Fruit fly (Drosophila melanogaster) whole organism, embryonic: ENCODE results near the gene CG15515.
A peak's percentile ranks its signal among the peaks of the same experiment; 100 is the strongest.

Experiments
- Adf1 ChIP-seq: fragments of 200-800 bp; sonication (Bioruptor generic); IDR thresholded peaks from 2 replicates; pipeline ENCODE4 v1.3.6; 2022; ENCODE audit warnings: missing biosample characterization, missing genetic modification characterization
- CG10147 ChIP-seq: fragments of 200-800 bp; sonication (Bioruptor generic); optimal IDR thresholded peaks from 2 replicates; lab custom pipeline; 2019; ENCODE audit warnings: missing biosample characterization, mild to moderate bottlenecking, missing genetic modification characterization, moderate library complexity
- CG10274 ChIP-seq: fragments of 200-800 bp; sonication (Bioruptor generic); optimal IDR thresholded peaks from 3 replicates; lab custom pipeline; 2017; ENCODE audit warnings: missing biosample characterization, mild to moderate bottlenecking, missing genetic modification characterization
- CG11695 ChIP-seq: fragments of 200-800 bp; sonication (Bioruptor generic); IDR thresholded peaks from 3 replicates; pipeline ENCODE4 v1.3.6; 2022; ENCODE audit warnings: missing biosample characterization, missing genetic modification characterization
- CG11723 ChIP-seq: fragments of 200-800 bp; sonication (Bioruptor generic); optimal IDR thresholded peaks from 2 replicates; lab custom pipeline; 2017; ENCODE audit warnings: missing biosample characterization, mild to moderate bottlenecking, missing genetic modification characterization
- CG13775 ChIP-seq: fragments of 200-800 bp; sonication (Bioruptor generic); optimal IDR thresholded peaks from 3 replicates; lab custom pipeline; 2017; ENCODE audit warnings: missing biosample characterization, mild to moderate bottlenecking, missing genetic modification characterization
- CG1602 ChIP-seq: fragments of 200-800 bp; sonication (Bioruptor generic); optimal IDR thresholded peaks from 3 replicates; lab custom pipeline; 2016; ENCODE audit warnings: missing biosample characterization, missing genetic modification characterization
- CG17328 ChIP-seq: fragments of 200-800 bp; sonication (Bioruptor generic); IDR thresholded peaks from 2 replicates; pipeline ENCODE4 v1.3.6; 2022; ENCODE audit warnings: missing biosample characterization, missing genetic modification characterization
- CG30431 ChIP-seq: fragments of 200-800 bp; sonication (Bioruptor generic); optimal IDR thresholded peaks from 2 replicates; lab custom pipeline; 2017; ENCODE audit warnings: missing biosample characterization, missing genetic modification characterization
- CG31224 ChIP-seq: fragments of 200-800 bp; sonication (Bioruptor generic); IDR thresholded peaks from 2 replicates; pipeline ENCODE4 v1.3.6; 2022; ENCODE audit warnings: missing biosample characterization, missing genetic modification characterization
- CG31388 ChIP-seq: fragments of 200-800 bp; sonication (Bioruptor generic); optimal IDR thresholded peaks from 2 replicates; lab custom pipeline; 2016; ENCODE audit warnings: missing biosample characterization, missing genetic modification characterization
- CG32767 ChIP-seq: fragments of 200-800 bp; sonication (Bioruptor generic); IDR thresholded peaks from 2 replicates; pipeline ENCODE4 v1.3.6; 2022; ENCODE audit warnings: missing biosample characterization, missing genetic modification characterization
- CG3281 ChIP-seq: fragments of 200-800 bp; sonication (Bioruptor generic); optimal IDR thresholded peaks from 3 replicates; lab custom pipeline; 2017; ENCODE audit warnings: missing biosample characterization, mild to moderate bottlenecking, missing genetic modification characterization
- CG4730 ChIP-seq: fragments of 200-800 bp; sonication (Bioruptor generic); IDR thresholded peaks from 2 replicates; pipeline ENCODE4 v1.3.6; 2022; ENCODE audit warnings: missing biosample characterization, missing genetic modification characterization
- CG6689 ChIP-seq: fragments of 200-800 bp; sonication (Bioruptor generic); IDR thresholded peaks from 2 replicates; pipeline ENCODE4 v1.3.6; 2022; ENCODE audit warnings: missing biosample characterization, missing genetic modification characterization
- CG8290 ChIP-seq, 3 experiments: fragments of 200-800 bp; sonication (Bioruptor generic); optimal IDR thresholded peaks; 2 replicates each; lab custom pipeline; 2016 to 2019; ENCODE audit warnings: missing biosample characterization in 3 of 3, missing genetic modification characterization in 3 of 3, mild to moderate bottlenecking in 2 of 3, moderate library complexity in 1 of 3
- CG8765 ChIP-seq: fragments of 200-800 bp; sonication (Bioruptor generic); IDR thresholded peaks from 2 replicates; pipeline ENCODE4 v1.3.6; 2022; ENCODE audit warnings: missing biosample characterization, missing genetic modification characterization
- CG8924 ChIP-seq: fragments of 200-800 bp; optimal IDR thresholded peaks from 3 replicates; lab custom pipeline; 2019; ENCODE audit warnings: missing biosample characterization, mild to moderate bottlenecking, missing genetic modification characterization, moderate library complexity
- Camta ChIP-seq: fragments of 200-800 bp; sonication (Bioruptor generic); optimal IDR thresholded peaks from 2 replicates; lab custom pipeline; 2016; ENCODE audit warnings: missing biosample characterization, missing genetic modification characterization
- D ChIP-seq, 2 experiments: fragments of 200-800 bp in 1 of 2; fragments of >200 bp in 1 of 2; sonication (Bioruptor generic) in 1 of 2; optimal IDR thresholded peaks; 2 replicates in 1 of 2; 3 replicates in 1 of 2; lab custom pipeline; 2017; ENCODE audit warnings: mild to moderate bottlenecking in 1 of 2, missing biosample characterization in 1 of 2, missing genetic modification characterization in 1 of 2, missing genetic modification reagents in 1 of 2
- D19B ChIP-seq: fragments of 200-800 bp; sonication (Bioruptor generic); optimal IDR thresholded peaks from 2 replicates; lab custom pipeline; 2017; ENCODE audit warnings: missing biosample characterization, mild to moderate bottlenecking, missing genetic modification characterization
- Deaf1 ChIP-seq: fragments of 200-800 bp; optimal IDR thresholded peaks from 3 replicates; lab custom pipeline; 2019; ENCODE audit warnings: missing biosample characterization, mild to moderate bottlenecking, missing genetic modification characterization, moderate library complexity
- Dip3 ChIP-seq: fragments of 200-800 bp; sonication (Bioruptor generic); optimal IDR thresholded peaks from 3 replicates; lab custom pipeline; 2016; ENCODE audit warnings: missing biosample characterization, missing genetic modification characterization
- Fer3 ChIP-seq: fragments of 200-800 bp; sonication (Bioruptor generic); optimal IDR thresholded peaks from 2 replicates; lab custom pipeline; 2018; ENCODE audit warnings: missing biosample characterization, mild to moderate bottlenecking, missing genetic modification characterization, moderate library complexity
- GATAe ChIP-seq: fragments of 200-800 bp; sonication (Bioruptor generic); conservative IDR thresholded peaks from 2 replicates; pipeline ENCODE4 v1.3.6; 2022; ENCODE audit warnings: missing biosample characterization, missing genetic modification characterization
- Hsf ChIP-seq: fragments of 200-800 bp; sonication (Bioruptor generic); optimal IDR thresholded peaks from 3 replicates; lab custom pipeline; 2016; ENCODE audit warnings: missing biosample characterization, missing genetic modification characterization
- Scr ChIP-seq: fragments of 200-800 bp; sonication (Bioruptor generic); IDR thresholded peaks from 2 replicates; pipeline ENCODE4 v1.3.6; 2022; ENCODE audit warnings: missing biosample characterization, missing genetic modification characterization; ENCODE audit not compliant: partially characterized antibody
- bbx ChIP-seq: fragments of 200-800 bp; sonication (Bioruptor generic); IDR thresholded peaks from 2 replicates; pipeline ENCODE4 v1.3.6; 2022; ENCODE audit warnings: missing biosample characterization, missing genetic modification characterization; ENCODE audit not compliant: partially characterized antibody
- ci ChIP-seq: fragments of 200-800 bp; sonication (Bioruptor generic); IDR thresholded peaks from 3 replicates; pipeline ENCODE4 v1.3.6; 2022; ENCODE audit warnings: missing biosample characterization, missing genetic modification characterization
- crc ChIP-seq: fragments of 200-800 bp; sonication (Bioruptor generic); optimal IDR thresholded peaks from 2 replicates; lab custom pipeline; 2016; ENCODE audit warnings: missing biosample characterization, missing genetic modification characterization
- cwo ChIP-seq: fragments of 200-800 bp; sonication (Bioruptor generic); optimal IDR thresholded peaks from 3 replicates; lab custom pipeline; 2017; ENCODE audit warnings: missing biosample characterization, missing genetic modification characterization, mild to moderate bottlenecking, moderate library complexity, missing genetic modification reagents
- dysf ChIP-seq: fragments of 200-800 bp; sonication (Bioruptor generic); IDR thresholded peaks from 3 replicates; pipeline ENCODE4 v1.3.6; 2022; ENCODE audit warnings: missing biosample characterization, missing genetic modification characterization
- en ChIP-seq: fragments of 200-800 bp; sonication (Bioruptor generic); optimal IDR thresholded peaks from 2 replicates; lab custom pipeline; 2016; ENCODE audit warnings: missing biosample characterization, missing genetic modification characterization
- exex ChIP-seq: fragments of 200-800 bp; sonication (Bioruptor generic); optimal IDR thresholded peaks from 4 replicates; lab custom pipeline; 2018; ENCODE audit warnings: missing biosample characterization, mild to moderate bottlenecking, missing genetic modification characterization, moderate library complexity
- gem ChIP-seq: fragments of 200-800 bp; sonication (Bioruptor generic); optimal IDR thresholded peaks from 2 replicates; lab custom pipeline; 2019; ENCODE audit warnings: missing biosample characterization, mild to moderate bottlenecking, missing genetic modification characterization, moderate library complexity
- gro ChIP-seq: fragments of 200-800 bp; sonication (Bioruptor generic); optimal IDR thresholded peaks from 2 replicates; lab custom pipeline; 2016; ENCODE audit warnings: missing biosample characterization, missing genetic modification characterization
- hth ChIP-seq: fragments of >200 bp; optimal IDR thresholded peaks from 2 replicates; lab custom pipeline; 2017; ENCODE audit warnings: inconsistent platforms
- lilli ChIP-seq: fragments of 200-800 bp; sonication (Bioruptor generic); optimal IDR thresholded peaks from 3 replicates; lab custom pipeline; 2016; ENCODE audit warnings: missing biosample characterization, missing genetic modification characterization
- mirr ChIP-seq: fragments of 200-800 bp; sonication (Bioruptor generic); optimal IDR thresholded peaks from 3 replicates; lab custom pipeline; 2018; ENCODE audit warnings: missing biosample characterization, mild to moderate bottlenecking, missing genetic modification characterization
- p53 ChIP-seq: fragments of 200-800 bp; sonication (Bioruptor generic); optimal IDR thresholded peaks from 2 replicates; lab custom pipeline; 2016; ENCODE audit warnings: missing biosample characterization, missing genetic modification characterization
- pan ChIP-seq, 4 experiments: fragments of >200 bp in 3 of 4; fragments of 200-800 bp in 1 of 4; sonication (Bioruptor generic) in 1 of 4; optimal IDR thresholded peaks in 3 of 4; IDR thresholded peaks in 1 of 4; 2 replicates each; pipeline versions ENCODE4 v1.3.6 to Lab custom; 2017 to 2022; ENCODE audit warnings: missing biosample characterization in 2 of 4, missing genetic modification characterization in 2 of 4, mixed read lengths in 1 of 4
- rib ChIP-seq: fragments of 200-800 bp; sonication (Bioruptor generic); IDR thresholded peaks from 2 replicates; pipeline ENCODE4 v1.3.6; 2022; ENCODE audit warnings: missing biosample characterization, missing genetic modification characterization
- seq ChIP-seq: fragments of 200-800 bp; sonication (Bioruptor generic); IDR thresholded peaks from 2 replicates; pipeline ENCODE4 v1.3.6; 2022; ENCODE audit warnings: missing biosample characterization, missing genetic modification characterization
- sisA ChIP-seq: fragments of 200-800 bp; sonication (Bioruptor generic); IDR thresholded peaks from 2 replicates; pipeline ENCODE4 v1.3.6; 2022; ENCODE audit warnings: missing biosample characterization, missing genetic modification characterization
- sob ChIP-seq: fragments of 200-800 bp; sonication (Bioruptor generic); IDR thresholded peaks from 2 replicates; pipeline ENCODE4 v1.3.6; 2022; ENCODE audit warnings: missing biosample characterization, missing genetic modification characterization
- sqz ChIP-seq: fragments of 200-800 bp; sonication (Bioruptor generic); optimal IDR thresholded peaks from 3 replicates; lab custom pipeline; 2018; ENCODE audit warnings: missing biosample characterization, mild to moderate bottlenecking, missing genetic modification characterization
- tap ChIP-seq: fragments of 200-800 bp; optimal IDR thresholded peaks from 3 replicates; lab custom pipeline; 2019; ENCODE audit warnings: missing biosample characterization, mild to moderate bottlenecking, missing genetic modification characterization, moderate library complexity
- ttk ChIP-seq: fragments of 200-800 bp; sonication (Bioruptor generic); IDR thresholded peaks from 2 replicates; pipeline ENCODE4 v2.1.2; 2022; ENCODE audit warnings: missing biosample characterization, missing genetic modification characterization
- unpg ChIP-seq: fragments of 200-800 bp; sonication (Bioruptor generic); optimal IDR thresholded peaks from 3 replicates; lab custom pipeline; 2018; ENCODE audit warnings: missing biosample characterization, mild to moderate bottlenecking, missing genetic modification characterization, moderate library complexity
- zfh2 ChIP-seq: fragments of 200-800 bp; sonication (Bioruptor generic); optimal IDR thresholded peaks from 2 replicates; lab custom pipeline; 2016; ENCODE audit warnings: missing biosample characterization, missing genetic modification characterization

CG15515 gene

DNA sequence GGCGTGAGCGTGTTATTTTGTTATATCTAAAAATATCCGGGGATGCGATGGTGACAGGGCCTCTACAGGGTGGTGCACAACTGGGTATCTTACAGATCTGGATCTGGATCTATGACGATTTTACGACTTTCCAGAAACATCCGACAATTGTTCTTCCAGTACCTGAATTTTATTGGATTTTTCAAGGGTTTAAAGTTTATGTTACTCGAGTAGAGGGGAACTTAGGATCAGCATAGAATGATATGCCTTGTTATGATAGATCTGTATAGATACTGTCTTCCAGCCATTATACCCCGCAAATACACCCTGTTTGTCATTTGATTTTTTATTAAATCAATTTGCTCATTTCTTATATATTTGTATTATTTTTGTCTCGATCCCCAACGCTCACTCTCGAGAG is 10.9 kb upstream of the CG15515 start (continued):
- peak; percentile 58 for TF ChIP-seq Fer3 (tag; lab: Kevin White, UChicago)
- peak; percentile 18 for TF ChIP-seq CG31388 (GFP tag; lab: Kevin White, UChicago)
- peak; percentile 53 for TF ChIP-seq lilli (GFP tag; lab: Kevin White, UChicago)
- TF ChIP-seq pan (optimal IDR thresholded peaks at IDR 0.05; lab: Kevin White, UChicago) = no peak
- TF ChIP-seq pan (GFP tag; optimal IDR thresholded peaks at IDR 0.05 in 1 of 2, IDR thresholded peaks at IDR 0.05 in 1 of 2) = peak in 1 of 2 experiments; percentile 57
- TF ChIP-seq Dip3 = peak; percentile 38
- no peak for TF ChIP-seq sqz (GFP tag; lab: Kevin White, UChicago)
- peak; percentile 77 for TF ChIP-seq CG3281 (GFP tag; lab: Kevin White, UChicago)
- peak; percentile 3 for TF ChIP-seq CG30431 (GFP tag; lab: Kevin White, UChicago)
- TF ChIP-seq CG13775 = peak; percentile 10
- TF ChIP-seq zfh2 (GFP tag; lab: Kevin White, UChicago) = peak; percentile 44
- TF ChIP-seq CG11723 (GFP tag; lab: Kevin White, UChicago) = peak; percentile 24
- peak; percentile 29; the same call in 1 of the 2 replicates for TF ChIP-seq ttk (GFP tag; lab: Robert Waterston, UW)
- 0 out of 2 replicates have a peak, but pooled peaks have one; percentile 5 for TF ChIP-seq CG17328 (GFP tag; lab: Robert Waterston, UW)
- no peak for TF ChIP-seq Adf1 (GFP tag; lab: Robert Waterston, UW)
- peak; percentile 68 for TF ChIP-seq CG8924 (tag; lab: Kevin White, UChicago)
- peak; percentile 47 for TF ChIP-seq sisA
- peak; percentile 38 for TF ChIP-seq gro
- no peak for TF ChIP-seq rib
- peak; percentile 73 for TF ChIP-seq CG11695
- peak; percentile 20 for TF ChIP-seq exex (tag; lab: Kevin White, UChicago)
- TF ChIP-seq D (optimal IDR thresholded peaks at IDR 0.05; lab: Kevin White, UChicago) = no peak
- TF ChIP-seq D (GFP tag; optimal IDR thresholded peaks at IDR 0.05; lab: Kevin White, UChicago) = peak; percentile 11
- peak; percentile 53; the same call in 1 of the 2 replicates for TF ChIP-seq CG6689 (GFP tag; lab: Robert Waterston, UW)
- TF ChIP-seq gem (tag; lab: Kevin White, UChicago) = peak; percentile 78
- no peak for TF ChIP-seq en
- peak; percentile 40 for TF ChIP-seq Hsf (GFP tag; lab: Kevin White, UChicago)
- no peak for TF ChIP-seq p53
- peak; percentile 14 for TF ChIP-seq mirr
- no peak for TF ChIP-seq bbx
- peak; percentile 51 for TF ChIP-seq D19B
- TF ChIP-seq crc = peak; percentile 39
- peak; percentile 69 for TF ChIP-seq unpg (GFP tag; lab: Kevin White, UChicago)
- TF ChIP-seq Camta (GFP tag; lab: Kevin White, UChicago) = peak; percentile 27
- TF ChIP-seq CG10147 (GFP tag; lab: Kevin White, UChicago) = peak; percentile 59
- TF ChIP-seq CG31224 = peak; percentile 59; the same call in 1 of the 2 replicates
- TF ChIP-seq CG32767 (GFP tag; lab: Robert Waterston, UW) = peak; percentile 54; the same call in 1 of the 2 replicates
- TF ChIP-seq CG8290 (GFP tag; optimal IDR thresholded peaks at IDR 0.05; lab: Kevin White, UChicago) = no peak
- peak in 1 of 2 experiments; percentile 72 for TF ChIP-seq CG8290 (tag; optimal IDR thresholded peaks at IDR 0.05; lab: Kevin White, UChicago)
- TF ChIP-seq hth = no peak
- TF ChIP-seq Scr (GFP tag; lab: Robert Waterston, UW) = no peak
- peak; percentile 61 for TF ChIP-seq tap (tag; lab: Kevin White, UChicago)
- TF ChIP-seq dysf (GFP tag; lab: Robert Waterston, UW) = peak; percentile 89
- peak; percentile 33 for TF ChIP-seq Deaf1 (tag; lab: Kevin White, UChicago)
- no peak for TF ChIP-seq GATAe (GFP tag; lab: Robert Waterston, UW)
- TF ChIP-seq CG8765 (GFP tag; lab: Robert Waterston, UW) = no peak
- no peak for TF ChIP-seq CG1602 (GFP tag; lab: Kevin White, UChicago)
- 0 out of 3 replicates have a peak, but pooled peaks have one; percentile 39 for TF ChIP-seq ci (GFP tag; lab: Robert Waterston, UW)
- TF ChIP-seq CG10274 (GFP tag; lab: Kevin White, UChicago) = peak; percentile 40
- TF ChIP-seq seq (GFP tag; lab: Robert Waterston, UW) = peak; percentile 57; the same call in 1 of the 2 replicates
- peak; percentile 31; the same call in 1 of the 2 replicates for TF ChIP-seq CG4730
- TF ChIP-seq cwo (GFP tag; lab: Kevin White, UChicago) = peak; percentile 42
- peak; percentile 60 for TF ChIP-seq sob (GFP tag; lab: Robert Waterston, UW)
